Fruit fly (Drosophila melanogaster) whole organism, wandering third instar larva: ENCODE measurements around the gene Rhau.

Source experiments
- CG32264 ChIP-seq: fragments of 200-800 bp; sonication (Bioruptor generic); optimal IDR thresholded peaks from 2 replicates; lab custom pipeline; 2016; ENCODE audit warnings: missing biosample characterization, missing genetic modification characterization
- CG9705 ChIP-seq: fragments of 200-800 bp; sonication (Bioruptor generic); optimal IDR thresholded peaks from 2 replicates; lab custom pipeline; 2018; ENCODE audit warnings: missing biosample characterization, mild to moderate bottlenecking, missing genetic modification characterization
- CrebA ChIP-seq: fragments of 200-800 bp; sonication (Bioruptor generic); optimal IDR thresholded peaks from 2 replicates; lab custom pipeline; 2016; ENCODE audit warnings: missing biosample characterization, mild to moderate bottlenecking, missing genetic modification characterization, borderline replicate concordance
- Dif ChIP-seq: fragments of 200-275, 200-300 bp; sonication (Bioruptor generic); optimal IDR thresholded peaks from 2 replicates; lab custom pipeline; 2018; ENCODE audit warnings: missing biosample characterization, missing genetic modification characterization; ENCODE audit not compliant: partially characterized antibody
- GATAd ChIP-seq: sonication (Bioruptor generic); optimal IDR thresholded peaks from 2 replicates; lab custom pipeline; 2016; ENCODE audit warnings: missing biosample characterization, missing genetic modification characterization
- HLH106 ChIP-seq: fragments of 200-800 bp; optimal IDR thresholded peaks from 3 replicates; lab custom pipeline; 2019; ENCODE audit warnings: missing biosample characterization, mild to moderate bottlenecking, missing genetic modification characterization, moderate library complexity
- Hnf4 ChIP-seq: fragments of 200-800 bp; sonication (Bioruptor generic); optimal IDR thresholded peaks from 2 replicates; lab custom pipeline; 2016; ENCODE audit warnings: missing biosample characterization, mild to moderate bottlenecking, missing genetic modification characterization
- Hr78 ChIP-seq: fragments of >200 bp; optimal IDR thresholded peaks from 2 replicates; lab custom pipeline; 2017; ENCODE audit warnings: missing biosample characterization, missing genetic modification characterization
- Hr83 ChIP-seq: fragments of 200-300 bp; sonication (Bioruptor generic); optimal IDR thresholded peaks from 2 replicates; lab custom pipeline; 2016; ENCODE audit warnings: missing biosample characterization, mild to moderate bottlenecking, missing genetic modification characterization, moderate library complexity; ENCODE audit not compliant: poor library complexity, severe bottlenecking
- Jra ChIP-seq: sonication (Bioruptor generic); optimal IDR thresholded peaks from 2 replicates; lab custom pipeline; 2016; ENCODE audit warnings: missing biosample characterization, missing genetic modification characterization
- Mio ChIP-seq: sonication (Bioruptor generic); optimal IDR thresholded peaks from 2 replicates; lab custom pipeline; 2016; ENCODE audit warnings: missing biosample characterization, missing genetic modification characterization
- Myc ChIP-seq: fragments of >200 bp; optimal IDR thresholded peaks from 2 replicates; lab custom pipeline; 2017
- N ChIP-seq: fragments of >200 bp; optimal IDR thresholded peaks from 2 replicates; lab custom pipeline; 2018; ENCODE audit warnings: missing biosample characterization, missing external identifiers, missing genetic modification characterization
- Rel ChIP-seq, 2 experiments: fragments of 200-800 bp; sonication (Bioruptor generic) in 1 of 2; optimal IDR thresholded peaks; 2 replicates in 1 of 2; 3 replicates in 1 of 2; lab custom pipeline; 2016 to 2019; ENCODE audit warnings: mild to moderate bottlenecking in 2 of 2, missing biosample characterization in 2 of 2, missing genetic modification characterization in 2 of 2, moderate library complexity in 1 of 2
- Sp1 ChIP-seq: fragments of 200-800 bp; sonication (Bioruptor generic); optimal IDR thresholded peaks from 3 replicates; lab custom pipeline; 2019; ENCODE audit warnings: missing biosample characterization, mild to moderate bottlenecking, missing genetic modification characterization, moderate library complexity
- Vsx2 ChIP-seq: fragments of 200-300, 225-300 bp; sonication (Bioruptor generic); optimal IDR thresholded peaks from 2 replicates; lab custom pipeline; 2018; ENCODE audit warnings: missing biosample characterization, missing genetic modification characterization; ENCODE audit not compliant: partially characterized antibody
- br ChIP-seq: fragments of 200-800 bp; sonication (Bioruptor generic); optimal IDR thresholded peaks from 2 replicates; lab custom pipeline; 2016; ENCODE audit warnings: missing biosample characterization, missing genetic modification characterization
- brk ChIP-seq: fragments of 200-800 bp; sonication (Bioruptor generic); optimal IDR thresholded peaks from 2 replicates; lab custom pipeline; 2016; ENCODE audit warnings: missing biosample characterization, mild to moderate bottlenecking, missing genetic modification characterization
- dmrt93B ChIP-seq: fragments of 200-800 bp; sonication (Bioruptor generic); optimal IDR thresholded peaks from 2 replicates; lab custom pipeline; 2018; ENCODE audit warnings: missing biosample characterization, mild to moderate bottlenecking, missing genetic modification characterization
- dsf ChIP-seq: sonication (Bioruptor generic); optimal IDR thresholded peaks from 2 replicates; lab custom pipeline; 2016; ENCODE audit warnings: missing biosample characterization, missing genetic modification characterization, borderline replicate concordance
- ey ChIP-seq: fragments of 200-800 bp; sonication (Bioruptor generic); optimal IDR thresholded peaks from 2 replicates; lab custom pipeline; 2016; ENCODE audit warnings: missing biosample characterization, missing genetic modification characterization
- foxo ChIP-seq, 2 experiments: fragments of 200-800 bp; sonication (Bioruptor generic); optimal IDR thresholded peaks; 2 replicates in 1 of 2; 3 replicates in 1 of 2; lab custom pipeline; 2016 to 2017; ENCODE audit warnings: missing biosample characterization in 2 of 2, missing genetic modification characterization in 2 of 2
- fru ChIP-seq: fragments of 200-800 bp; sonication (Bioruptor generic); optimal IDR thresholded peaks from 3 replicates; lab custom pipeline; 2016; ENCODE audit warnings: missing biosample characterization, mild to moderate bottlenecking, missing genetic modification characterization
- h ChIP-seq: fragments of 200-800 bp; sonication (Bioruptor generic); optimal IDR thresholded peaks from 3 replicates; lab custom pipeline; 2016; ENCODE audit warnings: missing biosample characterization, mild to moderate bottlenecking, missing genetic modification characterization
- jim ChIP-seq: fragments of 175-275, 200-325 bp; sonication (Bioruptor generic); optimal IDR thresholded peaks from 2 replicates; lab custom pipeline; 2016; ENCODE audit warnings: missing biosample characterization, mild to moderate bottlenecking, missing genetic modification characterization
- lola ChIP-seq: fragments of >200 bp; optimal IDR thresholded peaks from 2 replicates; lab custom pipeline; 2017; ENCODE audit warnings: missing biosample characterization, missing genetic modification characterization
- psq ChIP-seq: fragments of 200-800 bp; sonication (Bioruptor generic); optimal IDR thresholded peaks from 3 replicates; lab custom pipeline; 2017; ENCODE audit warnings: missing biosample characterization, mild to moderate bottlenecking, missing genetic modification characterization, moderate library complexity
- rgr ChIP-seq: fragments of 200-800 bp; sonication (Bioruptor generic); optimal IDR thresholded peaks from 3 replicates; lab custom pipeline; 2016; ENCODE audit warnings: missing biosample characterization, mild to moderate bottlenecking, missing genetic modification characterization
- sage ChIP-seq: fragments of 200-800 bp; sonication (Bioruptor generic); optimal IDR thresholded peaks from 2 replicates; lab custom pipeline; 2016; ENCODE audit warnings: missing biosample characterization, mild to moderate bottlenecking, missing genetic modification characterization
- tai ChIP-seq: sonication (Bioruptor generic); optimal IDR thresholded peaks from 2 replicates; lab custom pipeline; 2016; ENCODE audit warnings: missing biosample characterization, missing genetic modification characterization
- usp ChIP-seq: fragments of >200 bp; optimal IDR thresholded peaks from 2 replicates; lab custom pipeline; 2017; ENCODE audit warnings: missing biosample characterization, missing genetic modification characterization
- woc ChIP-seq: sonication (Bioruptor generic); optimal IDR thresholded peaks from 2 replicates; lab custom pipeline; 2016; ENCODE audit warnings: missing biosample characterization, mild to moderate bottlenecking, missing genetic modification characterization

Gene Rhau

DNA sequence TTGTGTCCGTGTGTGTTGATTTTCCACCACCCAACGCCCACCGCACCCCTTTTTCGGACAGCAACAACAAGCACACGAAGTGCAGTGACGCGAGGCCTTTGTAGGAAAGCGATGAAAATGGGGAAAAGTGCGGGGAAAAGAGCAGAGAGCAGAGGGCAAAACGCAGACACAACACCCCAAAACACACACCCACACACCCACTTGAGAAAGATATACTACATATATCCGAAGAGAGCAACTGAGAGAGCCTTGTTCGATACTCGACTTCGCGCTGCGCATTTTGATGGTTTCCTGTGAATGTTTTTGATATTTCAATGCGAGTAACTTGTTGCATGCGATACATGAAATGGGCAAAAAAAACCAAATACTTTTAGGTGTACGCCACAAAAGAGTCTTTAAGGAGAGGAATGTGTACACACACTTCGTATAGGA lies 46.0 kb upstream of the Rhau start:
- TF ChIP-seq CrebA (GFP tag; lab: Kevin White, UChicago) (no peak), sage (GFP tag; lab: Kevin White, UChicago) (no peak), dmrt93B (GFP tag; lab: Kevin White, UChicago) (no peak), psq (peak; percentile 22), woc (GFP tag; lab: Kevin White, UChicago) (no peak), Hr83 (GFP tag; lab: Kevin White, UChicago) (no peak)
- TF ChIP-seq, all 38 proteins: peak for 1

dm6 chr2L:20802839-20803238 lies 45.1 kb upstream of the Rhau start:
- no peak for TF ChIP-seq brk
- no peak for TF ChIP-seq rgr (GFP tag; lab: Kevin White, UChicago)
- TF ChIP-seq CG32264 (GFP tag; lab: Kevin White, UChicago) = no peak
- no peak for TF ChIP-seq Sp1 (GFP tag; lab: Kevin White, UChicago)
- no peak for TF ChIP-seq Hr78 (GFP tag; lab: Kevin White, UChicago)
- no peak for TF ChIP-seq usp (GFP tag; lab: Kevin White, UChicago)
- TF ChIP-seq HLH106 (tag; lab: Kevin White, UChicago) = no peak
- TF ChIP-seq Hr83 (GFP tag; lab: Kevin White, UChicago) = no peak
- no peak for TF ChIP-seq dmrt93B (GFP tag; lab: Kevin White, UChicago)
- no peak for TF ChIP-seq CG9705
- no peak for TF ChIP-seq Dif (GFP tag; lab: Kevin White, UChicago)
- no peak for TF ChIP-seq Jra (GFP tag; lab: Kevin White, UChicago)
- TF ChIP-seq lola (GFP tag; lab: Kevin White, UChicago) = no peak
- TF ChIP-seq jim (GFP tag; lab: Kevin White, UChicago) = no peak
- no peak for TF ChIP-seq fru (GFP tag; lab: Kevin White, UChicago)
- TF ChIP-seq Myc (lab: Kevin White, UChicago) = no peak
- TF ChIP-seq woc (GFP tag; lab: Kevin White, UChicago) = no peak
- TF ChIP-seq, all 38 proteins: peak for 0

DNA sequence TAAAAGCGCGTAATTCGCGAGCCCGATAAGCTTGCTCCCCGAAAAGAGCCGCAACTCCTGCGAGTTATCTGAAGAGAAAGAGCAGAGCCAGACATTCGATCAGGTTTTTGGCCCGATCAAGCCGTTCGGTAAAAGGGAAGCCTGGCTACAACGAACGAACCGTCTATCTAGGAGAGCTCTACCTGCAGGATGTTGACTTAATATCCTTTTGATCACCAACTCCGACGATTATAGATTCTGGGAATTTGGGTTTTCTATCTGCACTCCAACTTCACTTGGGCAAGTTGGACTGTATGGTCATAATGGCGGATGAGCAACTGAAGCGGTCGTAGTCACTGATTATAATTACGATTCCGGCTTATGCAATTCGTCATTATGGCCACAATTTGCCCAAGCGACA lies 44.4 kb upstream of the Rhau start:
- TF ChIP-seq woc (GFP tag; lab: Kevin White, UChicago) (peak; percentile 59), h (GFP tag; lab: Kevin White, UChicago) (peak; percentile 71), ey (GFP tag; lab: Kevin White, UChicago) (peak; percentile 33), foxo (GFP tag; optimal IDR thresholded peaks at IDR 0.05; lab: Kevin White, UChicago) (peak in 1 of 2 experiments; percentile 47), fru (GFP tag; lab: Kevin White, UChicago) (peak; percentile 21), Vsx2 (GFP tag; lab: Kevin White, UChicago) (no peak), dsf (GFP tag; lab: Kevin White, UChicago) (no peak), rgr (GFP tag; lab: Kevin White, UChicago) (peak; percentile 11), HLH106 (tag; lab: Kevin White, UChicago) (peak; percentile 65), CG9705 (no peak), sage (GFP tag; lab: Kevin White, UChicago) (peak; percentile 23), dmrt93B (GFP tag; lab: Kevin White, UChicago) (peak; percentile 38)

DNA sequence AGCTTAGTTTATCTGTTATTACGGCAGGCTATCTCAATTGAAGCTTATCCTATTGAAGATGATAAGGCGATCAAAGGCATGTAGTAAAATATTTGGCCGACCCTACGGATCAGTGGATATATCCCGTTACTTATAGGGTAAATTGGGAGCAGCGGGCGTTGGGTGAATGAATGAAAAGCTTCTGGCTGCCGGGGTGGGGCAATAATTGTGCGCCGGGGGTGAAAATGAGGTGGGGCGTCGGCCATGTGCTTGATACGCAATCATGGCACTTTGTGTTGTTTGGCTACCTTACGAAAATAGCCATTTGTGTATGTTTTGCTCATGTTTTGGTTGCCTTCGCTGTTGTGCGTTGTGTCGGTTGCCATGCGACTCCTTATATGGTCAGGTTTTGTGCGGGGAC lies 44.0 kb upstream of the Rhau start:
- TF ChIP-seq Rel (GFP tag; optimal IDR thresholded peaks at IDR 0.05; lab: Kevin White, UChicago) (no peak), Rel (tag; optimal IDR thresholded peaks at IDR 0.05; lab: Kevin White, UChicago) (peak; percentile 27), Dif (GFP tag; lab: Kevin White, UChicago) (no peak)
- TF ChIP-seq, all 38 proteins: peak for 1

DNA sequence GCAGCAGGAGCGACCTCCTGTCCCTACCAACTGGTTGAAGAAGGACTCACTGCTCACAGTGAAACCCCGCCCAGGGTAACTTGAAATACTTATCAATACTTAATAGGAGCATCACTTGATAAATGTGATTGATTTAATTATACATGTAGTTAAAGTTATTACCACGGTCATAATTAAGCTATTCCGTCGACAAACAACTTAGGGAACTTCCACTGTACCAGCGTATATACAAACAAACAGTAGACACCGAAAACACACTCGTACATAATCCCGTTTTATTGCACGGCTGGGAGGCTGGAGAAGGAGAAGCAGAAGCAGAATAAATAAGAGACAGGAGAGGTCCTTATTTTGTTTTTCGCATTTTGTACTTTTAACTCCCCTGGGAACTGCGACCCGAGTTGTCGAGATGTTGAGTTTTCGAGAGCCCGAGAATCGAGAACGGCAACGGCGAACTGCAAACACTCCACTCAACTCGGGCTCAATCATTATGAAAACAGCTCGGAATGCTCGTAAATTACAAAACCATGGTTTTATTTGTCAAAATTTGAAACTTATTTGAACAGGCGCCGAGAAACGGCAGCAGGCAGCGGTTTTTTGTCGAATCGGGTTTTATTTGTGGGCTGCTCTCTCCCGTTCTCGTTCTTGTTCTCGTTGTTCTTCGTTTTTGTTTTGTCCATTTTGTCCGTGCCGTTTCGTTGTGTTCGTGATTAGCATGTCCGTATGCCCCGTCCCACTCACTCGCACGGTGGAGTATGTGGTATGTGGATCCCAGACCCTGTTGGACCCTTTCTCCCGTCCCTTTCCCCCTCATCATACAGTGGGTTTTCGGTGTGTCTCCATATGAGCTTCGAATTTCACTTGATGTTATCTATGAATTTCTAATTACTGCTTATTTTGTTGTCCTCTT lies 42.5 kb upstream of the Rhau start:
- TF ChIP-seq Rel (GFP tag; optimal IDR thresholded peaks at IDR 0.05; lab: Kevin White, UChicago) = peak; percentile 78
- TF ChIP-seq Rel (tag; optimal IDR thresholded peaks at IDR 0.05; lab: Kevin White, UChicago) = peak; percentile 87
- peak; percentile 96 for TF ChIP-seq psq
- TF ChIP-seq lola (GFP tag; lab: Kevin White, UChicago) = no peak
- peak; percentile 66 for TF ChIP-seq GATAd (GFP tag; lab: Kevin White, UChicago)
- peak; percentile 98 for TF ChIP-seq rgr (GFP tag; lab: Kevin White, UChicago)
- TF ChIP-seq jim (GFP tag; lab: Kevin White, UChicago) = peak; percentile 39
- TF ChIP-seq CrebA (GFP tag; lab: Kevin White, UChicago) = peak; percentile 76
- peak; percentile 96 for TF ChIP-seq tai (GFP tag; lab: Kevin White, UChicago)
- peak; percentile 89 for TF ChIP-seq Hr83 (GFP tag; lab: Kevin White, UChicago)
- peak; percentile 88 for TF ChIP-seq dsf (GFP tag; lab: Kevin White, UChicago)
- TF ChIP-seq Hr78 (GFP tag; lab: Kevin White, UChicago) = no peak
- peak; percentile 99 for TF ChIP-seq br (GFP tag; lab: Kevin White, UChicago)
- TF ChIP-seq Mio (GFP tag; lab: Kevin White, UChicago) = peak; percentile 86
- peak; percentile 97 for TF ChIP-seq Sp1 (GFP tag; lab: Kevin White, UChicago)
- peak; percentile 99 for TF ChIP-seq fru (GFP tag; lab: Kevin White, UChicago)
- TF ChIP-seq Jra (GFP tag; lab: Kevin White, UChicago) = peak; percentile 96
- peak; percentile 99 for TF ChIP-seq ey (GFP tag; lab: Kevin White, UChicago)
- TF ChIP-seq h (GFP tag; lab: Kevin White, UChicago) = peak; percentile 99
- peak; percentile 12 for TF ChIP-seq Dif (GFP tag; lab: Kevin White, UChicago)
- no peak for TF ChIP-seq usp (GFP tag; lab: Kevin White, UChicago)
- no peak for TF ChIP-seq N
- TF ChIP-seq brk = peak; percentile 93
- peak; percentile 99 for TF ChIP-seq Hnf4 (GFP tag; lab: Kevin White, UChicago)
- peak; percentile 95 for TF ChIP-seq sage (GFP tag; lab: Kevin White, UChicago)
- peak; percentile 98 for TF ChIP-seq HLH106 (tag; lab: Kevin White, UChicago)
- peak; percentile 99 for TF ChIP-seq woc (GFP tag; lab: Kevin White, UChicago)
